Worm (Caenorhabditis elegans): ENCODE measurements around the gene pfd-1.

Gene pfd-1

ce11 chrIV:11148788-11149366 lies 1.0 kb upstream of the pfd-1 start:
- TF ChIP-seq sdc-2 (tag; optimal IDR thresholded peaks at IDR 0.05) (no peak), sox-4 (tag; optimal IDR thresholded peaks at IDR 0.05) (no peak), madf-2 (tag; optimal IDR thresholded peaks at IDR 0.05) (no peak), ztf-16 (tag; optimal IDR thresholded peaks at IDR 0.05) (no peak), odd-2 (tag; optimal IDR thresholded peaks at IDR 0.05) (no peak), pha-4 (tag; optimal IDR thresholded peaks at IDR 0.05) (no peak), ahr-1 (tag; optimal IDR thresholded peaks at IDR 0.05) (no peak), eyg-1 (tag; optimal IDR thresholded peaks at IDR 0.05) (no peak), ceh-14 (tag; optimal IDR thresholded peaks at IDR 0.05) (no peak), pros-1 (tag; optimal IDR thresholded peaks at IDR 0.05) (no peak), rnt-1 (tag; optimal IDR thresholded peaks at IDR 0.05) (no peak), dmd-4 (tag; optimal IDR thresholded peaks at IDR 0.05; ENCODE audit: borderline replicate concordance) (no peak)

- no peak for TF ChIP-seq syd-9 (tag; optimal IDR thresholded peaks at IDR 0.05)
- no peak for TF ChIP-seq zip-5 (tag; optimal IDR thresholded peaks at IDR 0.05)
- TF ChIP-seq ceh-24 (tag; optimal IDR thresholded peaks at IDR 0.05), result no peak
- no peak for TF ChIP-seq ceh-6 (GFP tag; optimal IDR thresholded peaks at IDR 0.05)
- no peak for TF ChIP-seq fkh-10 (GFP tag; optimal IDR thresholded peaks at IDR 0.05)
- no peak for TF ChIP-seq ceh-2 (tag; optimal IDR thresholded peaks at IDR 0.05)
- TF ChIP-seq hlh-13 (GFP tag; optimal IDR thresholded peaks at IDR 0.05), result no peak
- no peak for TF ChIP-seq hlh-15 (tag; optimal IDR thresholded peaks at IDR 0.05)
- TF ChIP-seq unc-42 (tag; optimal IDR thresholded peaks at IDR 0.05), result no peak
- TF ChIP-seq mec-3 (tag; optimal IDR thresholded peaks at IDR 0.05; ENCODE audit: borderline replicate concordance), result no peak
- no peak for TF ChIP-seq hlh-6 (tag; optimal IDR thresholded peaks at IDR 0.05)
- TF ChIP-seq ceh-34 (tag; optimal IDR thresholded peaks at IDR 0.05), result no peak
- no peak for TF ChIP-seq Y22D7AL.16 (tag; optimal IDR thresholded peaks at IDR 0.05)
- no peak for TF ChIP-seq K09A11.1 (tag; optimal IDR thresholded peaks at IDR 0.05; ENCODE audit: insufficient read depth)
- TF ChIP-seq npax-4 (tag; optimal IDR thresholded peaks at IDR 0.05), result no peak
- TF ChIP-seq nfya-1 (tag; optimal IDR thresholded peaks at IDR 0.05), result no peak
Observed at ce11 chrIV:11150844-11151243, 931 bp downstream of the pfd-1 start, which contains the start of gene C08F8.2. Gene C08F8.2, plus strand, starts transcription at chrIV:11150997.

- peak; percentile 37 for TF ChIP-seq nfya-1 (tag; optimal IDR thresholded peaks at IDR 0.05)
Observed at ce11 chrIV:11154425-11155114, 4.7 kb downstream of the pfd-1 start, which contains the start of gene C08F8.3. Gene C08F8.3, plus strand, starts transcription at chrIV:11155044.

- no peak for TF ChIP-seq ceh-48 (tag; optimal IDR thresholded peaks at IDR 0.05)
- no peak for TF ChIP-seq sox-2 (GFP tag; IDR thresholded peaks at IDR 0.05)
- TF ChIP-seq unc-3 (GFP tag; conservative IDR thresholded peaks at IDR 0.05), result no peak
- TF ChIP-seq unc-3 (tag; optimal IDR thresholded peaks at IDR 0.05), result no peak
Observed at ce11 chrIV:11156526-11156925, 6.6 kb downstream of the pfd-1 start.

ce11 chrIV:11159886-11160285 lies 10.0 kb downstream of the pfd-1 start, which contains the start of gene mboa-4:
Gene mboa-4, minus strand, starts transcription at chrIV:11159986.
- no peak for TF ChIP-seq unc-3 (GFP tag; conservative IDR thresholded peaks at IDR 0.05)
- TF ChIP-seq unc-3 (tag; optimal IDR thresholded peaks at IDR 0.05), result no peak
- TF ChIP-seq ceh-34 (tag; optimal IDR thresholded peaks at IDR 0.05), result no peak
- TF ChIP-seq hlh-15 (tag; optimal IDR thresholded peaks at IDR 0.05), result no peak
- TF ChIP-seq ztf-16 (tag; optimal IDR thresholded peaks at IDR 0.05), result no peak

All from whole organism, late embryonic.